Worm (Caenorhabditis elegans) whole organism, L4 larva: ENCODE measurements around the gene txt-13.

Experiments
- D1046.2 ChIP-seq: fragments of 200-800 bp; sonication (Bioruptor generic); IDR thresholded peaks from 2 replicates; pipeline ENCODE4 v1.3.6; 2022; ENCODE audit warnings: missing genetic modification characterization, missing compliant biosample characterization
- F37D6.2 ChIP-seq: sonication (generic microtip); optimal IDR thresholded peaks from 2 replicates; lab custom pipeline; 2016; ENCODE audit warnings: mild to moderate bottlenecking, missing genetic modification characterization, missing compliant biosample characterization
- F44E2.7 ChIP-seq: fragments of 200-800 bp; sonication (Bioruptor generic); IDR thresholded peaks from 2 replicates; pipeline ENCODE4 v2.1.2; 2022; ENCODE audit warnings: missing genetic modification characterization, missing compliant biosample characterization
- F49E8.2 ChIP-seq: sonication (generic microtip); optimal IDR thresholded peaks from 2 replicates; lab custom pipeline; 2016; ENCODE audit warnings: missing compliant biosample characterization, mild to moderate bottlenecking, missing genetic modification characterization, borderline replicate concordance
- T20F7.1 ChIP-seq: fragments of 200-800 bp; sonication (Bioruptor generic); optimal IDR thresholded peaks from 2 replicates; lab custom pipeline; 2018; ENCODE audit warnings: mild to moderate bottlenecking, missing genetic modification characterization, missing compliant biosample characterization
- Y105C5A.15 ChIP-seq: fragments of 200-800 bp; sonication (Bioruptor generic); IDR thresholded peaks from 2 replicates; pipeline ENCODE4 v1.3.6; 2022; ENCODE audit warnings: missing genetic modification characterization, missing compliant biosample characterization
- Y48G9A.11 ChIP-seq: fragments of 200-800 bp; sonication (Bioruptor generic); IDR thresholded peaks from 2 replicates; pipeline ENCODE4 v1.3.6; 2022; ENCODE audit warnings: missing genetic modification reagents, missing genetic modification characterization, missing compliant biosample characterization
- Y5F2A.4 ChIP-seq: fragments of 200-800 bp; sonication (Bioruptor generic); optimal IDR thresholded peaks from 2 replicates; lab custom pipeline; 2018; ENCODE audit warnings: mild to moderate bottlenecking, missing genetic modification characterization, missing compliant biosample characterization
- aha-1 ChIP-seq: fragments of 150-350 bp; peaks from one replicate; lab custom pipeline; 2014; ENCODE audit warnings: missing biosample characterization, missing genetic modification characterization
- ama-1 ChIP-seq: fragments of 150-350 bp; optimal IDR thresholded peaks from 2 replicates; lab custom pipeline; 2014; ENCODE audit warnings: inconsistent platforms, mixed read lengths
- ceh-32 ChIP-seq: sonication (generic microtip); optimal IDR thresholded peaks from 2 replicates; lab custom pipeline; 2016; ENCODE audit warnings: mild to moderate bottlenecking, missing genetic modification characterization, missing compliant biosample characterization; ENCODE audit not compliant: poor library complexity
- ceh-62 ChIP-seq: sonication (generic microtip); optimal IDR thresholded peaks from 2 replicates; lab custom pipeline; 2017; ENCODE audit warnings: missing biosample characterization, missing genetic modification characterization
- ceh-82 ChIP-seq: sonication (generic microtip); optimal IDR thresholded peaks from 2 replicates; lab custom pipeline; 2017; ENCODE audit warnings: missing biosample characterization, missing genetic modification characterization
- ces-1 ChIP-seq: fragments of 150-350 bp; sonication (generic microtip); optimal IDR thresholded peaks from 4 replicates; lab custom pipeline; 2014; ENCODE audit warnings: missing biosample characterization, missing genetic modification reagents, missing genetic modification characterization
- ctbp-1 ChIP-seq: fragments of 200-800 bp; sonication (Bioruptor generic); IDR thresholded peaks from 2 replicates; pipeline ENCODE4 v1.3.6; 2022; ENCODE audit warnings: missing genetic modification reagents, missing genetic modification characterization, missing compliant biosample characterization
- daf-16 ChIP-seq, 3 experiments: sonication (generic microtip); optimal IDR thresholded peaks; 2 replicates each; lab custom pipeline; 2016 to 2017; ENCODE audit warnings: missing genetic modification characterization in 3 of 3, missing genetic modification reagents in 3 of 3, mild to moderate bottlenecking in 2 of 3, missing compliant biosample characterization in 2 of 3, missing biosample characterization in 1 of 3, moderate library complexity in 1 of 3
- dmd-9 ChIP-seq: fragments of 200-800 bp; sonication (Bioruptor generic); IDR thresholded peaks from 2 replicates; pipeline ENCODE4 v1.3.6; 2022; ENCODE audit warnings: missing genetic modification reagents, missing genetic modification characterization, missing compliant biosample characterization
- egl-43 ChIP-seq: fragments of 200-800 bp; sonication (Bioruptor generic); IDR thresholded peaks from 2 replicates; pipeline ENCODE4 v1.3.6; 2022; ENCODE audit warnings: missing genetic modification reagents, missing genetic modification characterization, missing compliant biosample characterization
- hlh-11 ChIP-seq: fragments of 200-800 bp; sonication (Bioruptor generic); optimal IDR thresholded peaks from 2 replicates; lab custom pipeline; 2018; ENCODE audit warnings: mild to moderate bottlenecking, missing genetic modification characterization, missing compliant biosample characterization
- hlh-30 ChIP-seq: sonication (generic microtip); optimal IDR thresholded peaks from 2 replicates; lab custom pipeline; 2017; ENCODE audit warnings: antibody characterized with exemption, mild to moderate bottlenecking, missing genetic modification characterization, missing compliant biosample characterization; ENCODE audit not compliant: insufficient read depth
- jun-1 ChIP-seq: fragments of 150-350 bp; optimal IDR thresholded peaks from 2 replicates; lab custom pipeline; 2014; ENCODE audit warnings: missing biosample characterization, missing genetic modification reagents, missing genetic modification characterization
- lsy-2 ChIP-seq, 2 experiments: fragments of 150-350 bp in 1 of 2; sonication (generic microtip) in 1 of 2; optimal IDR thresholded peaks; 2 replicates each; lab custom pipeline; 2014 to 2017; ENCODE audit warnings: missing biosample characterization in 2 of 2, missing genetic modification characterization in 2 of 2
- madf-5 ChIP-seq, 2 experiments: fragments of 200-800 bp; sonication (Bioruptor generic); IDR thresholded peaks; 2 replicates each; pipeline ENCODE4 v1.3.6; 2022; ENCODE audit warnings: missing compliant biosample characterization in 2 of 2, missing genetic modification characterization in 2 of 2
- madf-9 ChIP-seq: fragments of 200-800 bp; sonication (Bioruptor generic); conservative IDR thresholded peaks from 2 replicates; pipeline ENCODE4 v1.3.6; 2022; ENCODE audit warnings: missing genetic modification reagents, missing genetic modification characterization, missing compliant biosample characterization
- mdl-1 ChIP-seq, 2 experiments: fragments of 150-350 bp in 1 of 2; sonication (generic microtip) in 1 of 2; optimal IDR thresholded peaks; 2 replicates each; lab custom pipeline; 2014 to 2017; ENCODE audit warnings: missing biosample characterization in 2 of 2, missing genetic modification characterization in 2 of 2
- mdt-29 ChIP-seq: fragments of 200-800 bp; sonication (Bioruptor generic); IDR thresholded peaks from 2 replicates; pipeline ENCODE4 v1.3.6; 2022; ENCODE audit warnings: missing genetic modification reagents, missing genetic modification characterization, missing compliant biosample characterization
- mxl-3 ChIP-seq: fragments of 200-800 bp; sonication (Bioruptor generic); optimal IDR thresholded peaks from 2 replicates; lab custom pipeline; 2018; ENCODE audit warnings: mild to moderate bottlenecking, missing genetic modification characterization, missing compliant biosample characterization
- nhr-11 ChIP-seq: fragments of 150-350 bp; optimal IDR thresholded peaks from 2 replicates; lab custom pipeline; 2014; ENCODE audit warnings: missing biosample characterization, missing genetic modification characterization
- nhr-237 ChIP-seq: sonication (generic microtip); optimal IDR thresholded peaks from 2 replicates; lab custom pipeline; 2017; ENCODE audit warnings: missing biosample characterization, missing genetic modification characterization
- nhr-25 ChIP-seq: sonication (generic microtip); optimal IDR thresholded peaks from 2 replicates; lab custom pipeline; 2017; ENCODE audit warnings: missing genetic modification characterization, mild to moderate bottlenecking, missing compliant biosample characterization, antibody characterized with exemption, moderate library complexity, borderline replicate concordance; ENCODE audit not compliant: insufficient read depth
- nhr-6 ChIP-seq: fragments of 150-350 bp; optimal IDR thresholded peaks from 2 replicates; lab custom pipeline; 2014; ENCODE audit warnings: missing biosample characterization, missing genetic modification characterization
- nhr-76 ChIP-seq: fragments of 150-350 bp; optimal IDR thresholded peaks from 2 replicates; lab custom pipeline; 2014; ENCODE audit warnings: missing biosample characterization, missing genetic modification characterization
- nhr-77 ChIP-seq: fragments of 150-350 bp; optimal IDR thresholded peaks from 2 replicates; lab custom pipeline; 2014; ENCODE audit warnings: missing biosample characterization, missing genetic modification characterization
- php-3 ChIP-seq: fragments of 200-800 bp; sonication (Bioruptor generic); IDR thresholded peaks from 2 replicates; pipeline ENCODE4 v1.3.6; 2022; ENCODE audit warnings: missing genetic modification reagents, missing genetic modification characterization, missing compliant biosample characterization
- saeg-2 ChIP-seq: fragments of 200-800 bp; sonication (Bioruptor generic); IDR thresholded peaks from 2 replicates; pipeline ENCODE4 v1.3.6; 2022; ENCODE audit warnings: missing genetic modification reagents, missing genetic modification characterization, missing compliant biosample characterization
- sdz-12 ChIP-seq: fragments of 200-800 bp; sonication (Bioruptor generic); optimal IDR thresholded peaks from 2 replicates; lab custom pipeline; 2018; ENCODE audit warnings: mild to moderate bottlenecking, missing genetic modification characterization, missing compliant biosample characterization
- set-16 ChIP-seq: fragments of 200-800 bp; sonication (Bioruptor generic); IDR thresholded peaks from 2 replicates; pipeline ENCODE4 v1.3.6; 2022; ENCODE audit warnings: missing genetic modification reagents, missing genetic modification characterization, missing compliant biosample characterization
- tra-1 ChIP-seq: fragments of 200-800 bp; sonication (Bioruptor generic); IDR thresholded peaks from 2 replicates; pipeline ENCODE4 v1.3.6; 2022; ENCODE audit warnings: missing genetic modification reagents, missing genetic modification characterization, missing compliant biosample characterization
- unc-62 ChIP-seq, 3 experiments: fragments of 150-350 bp in 1 of 3; sonication (generic microtip); optimal IDR thresholded peaks in 2 of 3; peaks in 1 of 3; 1 replicate in 1 of 3; 2 replicates in 2 of 3; lab custom pipeline; 2014 to 2017; ENCODE audit warnings: missing biosample characterization in 3 of 3, missing genetic modification characterization in 3 of 3, missing genetic modification reagents in 3 of 3, missing genotype in 1 of 3
- zag-1 ChIP-seq: fragments of 150-350 bp; optimal IDR thresholded peaks from 2 replicates; lab custom pipeline; 2014; ENCODE audit warnings: missing biosample characterization, missing genetic modification characterization
- zfp-3 ChIP-seq: fragments of 200-800 bp; sonication (Bioruptor generic); conservative IDR thresholded peaks from 2 replicates; pipeline ENCODE4 v1.3.6; 2022; ENCODE audit warnings: missing genetic modification reagents, missing genetic modification characterization, missing compliant biosample characterization
- ztf-7 ChIP-seq: fragments of 150-350 bp; optimal IDR thresholded peaks from 2 replicates; lab custom pipeline; 2014; ENCODE audit warnings: missing biosample characterization, missing genetic modification characterization

Gene txt-13

ce11 chrII:10551985-10552736 lies 18.2 kb upstream of the txt-13 start (continued):
- peak; percentile 61 for TF ChIP-seq ztf-7 (tag; lab: Kevin White, UChicago)
- TF ChIP-seq mdt-29 = peak; percentile 55; the same call in 1 of the 2 replicates
- TF ChIP-seq ceh-82 (tag; lab: Kevin White, UChicago) = no peak
- no peak for TF ChIP-seq Y5F2A.4 (GFP tag; lab: Kevin White, UChicago)
- peak; percentile 82 for TF ChIP-seq ama-1 (lab: Kevin White, UChicago)
- TF ChIP-seq F44E2.7 (GFP tag; lab: Robert Waterston, UW) = no peak
- TF ChIP-seq aha-1 = peak; percentile 99
- TF ChIP-seq unc-62 (GFP tag; optimal IDR thresholded peaks at IDR 0.05 in 1 of 2; lab: Kevin White, UChicago) = peak in 1 of 2 experiments; percentile 100
- no peak for TF ChIP-seq unc-62 (tag; optimal IDR thresholded peaks at IDR 0.05; lab: Kevin White, UChicago)

- 0 out of 2 replicates have a peak, but pooled peaks have one; percentile 24 for TF ChIP-seq madf-9
- peak in 1 of 2 experiments; percentile 43 for TF ChIP-seq lsy-2 (tag; optimal IDR thresholded peaks at IDR 0.05; lab: Kevin White, UChicago)
- TF ChIP-seq D1046.2 = peak; percentile 81; the same call in 1 of the 2 replicates
- no peak; the same call in 1 of the 2 replicates for TF ChIP-seq php-3 (GFP tag; lab: Robert Waterston, UW)
- TF ChIP-seq F49E8.2 (tag; lab: Kevin White, UChicago) = no peak
- no peak for TF ChIP-seq nhr-76 (tag; lab: Kevin White, UChicago)
- peak; percentile 31 for TF ChIP-seq nhr-11
- TF ChIP-seq zfp-3 (GFP tag; lab: Robert Waterston, UW) = peak; percentile 56; the same call in 1 of the 2 replicates
- peak; percentile 34; the same call in 1 of the 2 replicates for TF ChIP-seq mdt-29
- 0 out of 2 replicates have a peak, but pooled peaks have one; percentile 7 for TF ChIP-seq ctbp-1 (GFP tag; lab: Robert Waterston, UW)
- 0 out of 2 replicates have a peak, but pooled peaks have one; percentile 25 for TF ChIP-seq egl-43 (GFP tag; lab: Robert Waterston, UW)
- 0 out of 4 replicates have a peak, but pooled peaks have one; percentile 15 to 25 for TF ChIP-seq madf-5 (GFP tag; IDR thresholded peaks at IDR 0.05; lab: Robert Waterston, UW)
- TF ChIP-seq Y5F2A.4 (GFP tag; lab: Kevin White, UChicago) = no peak
- TF ChIP-seq aha-1 = peak; percentile 85
- peak; percentile 12 for TF ChIP-seq hlh-11 (tag; lab: Kevin White, UChicago)
- no peak for TF ChIP-seq daf-16 (GFP tag; optimal IDR thresholded peaks at IDR 0.05; lab: Kevin White, UChicago)
- peak; percentile 12 for TF ChIP-seq daf-16 (tag; optimal IDR thresholded peaks at IDR 0.05; lab: Kevin White, UChicago)
- no peak for TF ChIP-seq ces-1 (GFP tag; lab: Kevin White, UChicago)
- TF ChIP-seq nhr-237 (tag; lab: Kevin White, UChicago) = no peak
- TF ChIP-seq T20F7.1 (GFP tag; lab: Kevin White, UChicago) = peak; percentile 32
These were observed 16.9 kb upstream of the txt-13 start for ce11 chrII:10553377-10554045.

DNA sequence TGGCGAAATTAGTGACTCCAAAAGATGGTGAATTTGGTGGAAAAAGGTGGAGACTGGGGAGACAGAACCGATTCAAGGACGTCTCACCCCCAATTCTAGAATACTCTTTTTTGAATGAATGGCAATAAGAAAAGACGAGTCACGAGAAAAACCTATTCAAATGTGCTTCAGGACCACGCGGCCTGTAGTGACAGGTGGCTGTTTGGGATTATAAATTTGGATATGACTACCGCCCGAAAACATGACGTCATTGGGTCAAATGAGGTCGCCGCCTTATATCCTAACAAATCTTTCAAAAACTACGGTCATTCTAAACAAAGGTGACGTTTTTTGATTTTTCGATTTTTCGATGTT lies 16.4 kb upstream of the txt-13 start:
- TF ChIP-seq daf-16 (GFP tag; optimal IDR thresholded peaks at IDR 0.05; lab: Kevin White, UChicago) = no peak
- peak; percentile 19 for TF ChIP-seq daf-16 (tag; optimal IDR thresholded peaks at IDR 0.05; lab: Kevin White, UChicago)
- TF ChIP-seq Y5F2A.4 (GFP tag; lab: Kevin White, UChicago) = no peak
- TF ChIP-seq set-16 (GFP tag; lab: Robert Waterston, UW) = no peak
- peak; percentile 21 for TF ChIP-seq nhr-25
- TF ChIP-seq nhr-6 (tag; lab: Kevin White, UChicago) = no peak
- TF ChIP-seq sdz-12 (GFP tag; lab: Kevin White, UChicago) = peak; percentile 70
- TF ChIP-seq ceh-32 (tag; lab: Kevin White, UChicago) = no peak
- TF ChIP-seq jun-1 (tag; lab: Kevin White, UChicago) = no peak
- peak; percentile 41 for TF ChIP-seq hlh-30 (tag; lab: Kevin White, UChicago)
- TF ChIP-seq egl-43 (GFP tag; lab: Robert Waterston, UW) = no peak
- no peak for TF ChIP-seq F37D6.2
- TF ChIP-seq mdl-1 (tag; optimal IDR thresholded peaks at IDR 0.05; lab: Kevin White, UChicago) = no peak
- 0 out of 2 replicates have a peak, but pooled peaks have one; percentile 19 for TF ChIP-seq tra-1 (GFP tag; lab: Robert Waterston, UW)
- TF ChIP-seq dmd-9 = no peak
- TF ChIP-seq mxl-3 (GFP tag; lab: Kevin White, UChicago) = no peak
- no peak for TF ChIP-seq ceh-62 (tag; lab: Kevin White, UChicago)
- TF ChIP-seq ama-1 (lab: Kevin White, UChicago) = peak; percentile 38
- no peak for TF ChIP-seq nhr-237 (tag; lab: Kevin White, UChicago)
- no peak for TF ChIP-seq saeg-2
- TF ChIP-seq Y105C5A.15 (GFP tag; lab: Robert Waterston, UW) = 0 out of 2 replicates have a peak, but pooled peaks have one; percentile 54
- peak; percentile 35; the same call in 1 of the 2 replicates for TF ChIP-seq Y48G9A.11 (GFP tag; lab: Robert Waterston, UW)
- TF ChIP-seq nhr-77 (tag; lab: Kevin White, UChicago) = no peak
- TF ChIP-seq mdt-29 = no peak
- TF ChIP-seq zag-1 (tag; lab: Kevin White, UChicago) = no peak
